Worm (Caenorhabditis elegans): ENCODE data around the gene ZK757.1.

ZK757.1 gene

ce11 chrIII:9851547-9851946 lies 19.4 kb downstream of the ZK757.1 start, which contains the start of gene K11H3.3:
Gene K11H3.3 (plus strand): TSS chrIII:9851854.
- TF ChIP-seq R02D3.7 (tag; optimal IDR thresholded peaks at IDR 0.05) (no peak), nhr-23 (tag; optimal IDR thresholded peaks at IDR 0.05) (no peak), nhr-129 (tag; optimal IDR thresholded peaks at IDR 0.05) (peak; percentile 10), sem-4 (tag; optimal IDR thresholded peaks at IDR 0.05) (no peak), elt-1 (tag; optimal IDR thresholded peaks at IDR 0.05) (no peak), peb-1 (tag; optimal IDR thresholded peaks at IDR 0.05) (no peak), mab-5 (tag; optimal IDR thresholded peaks at IDR 0.05) (no peak), ZK546.5 (tag; optimal IDR thresholded peaks at IDR 0.05) (no peak), C34F6.9 (tag; optimal IDR thresholded peaks at IDR 0.05) (peak; percentile 5), nhr-237 (tag; optimal IDR thresholded peaks at IDR 0.05) (no peak), ztf-11 (tag; optimal IDR thresholded peaks at IDR 0.05) (no peak), lin-11 (tag; optimal IDR thresholded peaks at IDR 0.05) (no peak), nhr-25 (tag; optimal IDR thresholded peaks at IDR 0.05) (no peak), nhr-10 (tag; optimal IDR thresholded peaks at IDR 0.05) (no peak), nhr-12 (tag; optimal IDR thresholded peaks at IDR 0.05) (no peak)

ce11 chrIII:9850877-9851276 lies 20.1 kb downstream of the ZK757.1 start:
- TF ChIP-seq Y55F3AM.14 (GFP tag; optimal IDR thresholded peaks at IDR 0.05) (no peak), gmeb-1 (tag; optimal IDR thresholded peaks at IDR 0.05) (no peak), fos-1 (tag; optimal IDR thresholded peaks at IDR 0.05) (peak; percentile 6), egl-27 (tag; optimal IDR thresholded peaks at IDR 0.05) (no peak)

DNA sequence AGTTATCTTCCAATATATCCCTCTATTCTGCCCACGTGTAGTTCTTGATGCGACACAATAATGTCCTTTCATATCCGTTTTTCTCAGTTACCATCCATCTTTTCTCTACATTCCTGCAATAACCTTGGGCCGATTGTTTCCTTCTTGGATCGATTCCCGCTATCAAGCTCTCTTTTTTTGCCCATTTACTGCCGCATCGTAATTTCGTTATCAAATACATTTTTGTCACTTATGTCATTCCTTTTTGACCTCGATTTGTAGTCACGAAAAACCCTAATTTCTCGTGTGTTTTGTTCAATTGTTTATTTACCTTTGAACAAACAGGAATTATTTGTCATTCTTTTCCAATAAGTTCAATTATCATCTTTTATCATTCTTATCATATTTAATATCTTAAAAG lies 21.0 kb downstream of the ZK757.1 start:
- TF ChIP-seq ztf-1 (GFP tag; conservative IDR thresholded peaks at IDR 0.05) (no peak), mdl-1 (tag; optimal IDR thresholded peaks at IDR 0.05) (no peak), nhr-11 (tag; optimal IDR thresholded peaks at IDR 0.05) (no peak), nhr-25 (tag; optimal IDR thresholded peaks at IDR 0.05) (no peak), nhr-12 (tag; optimal IDR thresholded peaks at IDR 0.05) (no peak), lin-39 (tag; optimal IDR thresholded peaks at IDR 0.05) (no peak), unc-62 (GFP tag; optimal IDR thresholded peaks at IDR 0.05) (no peak), elt-3 (tag; optimal IDR thresholded peaks at IDR 0.05) (no peak), elt-1 (tag; optimal IDR thresholded peaks at IDR 0.05) (no peak), fos-1 (tag; optimal IDR thresholded peaks at IDR 0.05) (peak; percentile 57), nhr-77 (tag; optimal IDR thresholded peaks at IDR 0.05) (no peak), crh-2 (tag; optimal IDR thresholded peaks at IDR 0.05) (peak; percentile 29), sma-9 (GFP tag; optimal IDR thresholded peaks at IDR 0.05) (no peak), sma-9 (tag; optimal IDR thresholded peaks at IDR 0.05) (no peak), mab-5 (tag; optimal IDR thresholded peaks at IDR 0.05) (no peak), snpc-4 (tag; optimal IDR thresholded peaks at IDR 0.05) (no peak), mbf-1 (tag; optimal IDR thresholded peaks at IDR 0.05) (no peak), R02D3.7 (tag; optimal IDR thresholded peaks at IDR 0.05) (no peak), zag-1 (tag; optimal IDR thresholded peaks at IDR 0.05) (no peak), C34F6.9 (tag; optimal IDR thresholded peaks at IDR 0.05) (no peak), ceh-82 (tag; optimal IDR thresholded peaks at IDR 0.05) (no peak), nhr-237 (tag; optimal IDR thresholded peaks at IDR 0.05) (no peak), sem-4 (tag; optimal IDR thresholded peaks at IDR 0.05) (no peak), F13H6.1 (tag; optimal IDR thresholded peaks at IDR 0.05) (no peak), dmd-4 (tag; optimal IDR thresholded peaks at IDR 0.05) (no peak), nhr-21 (tag; optimal IDR thresholded peaks at IDR 0.05) (peak; percentile 41), unc-39 (tag; optimal IDR thresholded peaks at IDR 0.05) (no peak), gmeb-1 (tag; optimal IDR thresholded peaks at IDR 0.05) (peak; percentile 23), skn-1 (tag; optimal IDR thresholded peaks at IDR 0.05) (peak; percentile 74), nhr-6 (tag; optimal IDR thresholded peaks at IDR 0.05) (no peak), blmp-1 (tag; optimal IDR thresholded peaks at IDR 0.05; ENCODE audit: insufficient read depth) (no peak), aly-2 (tag; optimal IDR thresholded peaks at IDR 0.05) (no peak), alr-1 (tag; optimal IDR thresholded peaks at IDR 0.05) (no peak), nhr-129 (tag; optimal IDR thresholded peaks at IDR 0.05) (peak; percentile 5), Y55F3AM.14 (GFP tag; optimal IDR thresholded peaks at IDR 0.05) (no peak), ztf-11 (tag; optimal IDR thresholded peaks at IDR 0.05) (no peak), ama-1 (optimal IDR thresholded peaks at IDR 0.05) (no peak), sma-3 (GFP tag; optimal IDR thresholded peaks at IDR 0.05) (peak; percentile 46), nhr-23 (tag; optimal IDR thresholded peaks at IDR 0.05) (no peak), egl-27 (tag; optimal IDR thresholded peaks at IDR 0.05) (no peak), nhr-10 (tag; optimal IDR thresholded peaks at IDR 0.05) (no peak), lin-13 (GFP tag; optimal IDR thresholded peaks at IDR 0.05) (no peak), ceh-16 (tag; optimal IDR thresholded peaks at IDR 0.05) (no peak), unc-55 (GFP tag; optimal IDR thresholded peaks at IDR 0.05) (no peak), ZK546.5 (tag; optimal IDR thresholded peaks at IDR 0.05) (no peak), ztf-4 (tag; optimal IDR thresholded peaks at IDR 0.05) (no peak), lin-11 (tag; optimal IDR thresholded peaks at IDR 0.05) (no peak), peb-1 (tag; optimal IDR thresholded peaks at IDR 0.05) (no peak), lsy-2 (tag; optimal IDR thresholded peaks at IDR 0.05) (no peak)

All from whole organism, L2 larva.